Worm (Caenorhabditis elegans) whole organism, L3 larva: ENCODE measurements around the gene max-1.

Experiments
- R02D3.7 ChIP-seq: fragments of 150-350 bp; optimal IDR thresholded peaks from 2 replicates; lab custom pipeline; 2014; ENCODE audit warnings: missing biosample characterization, missing genetic modification characterization
- aly-2 ChIP-seq: fragments of 150-350 bp; optimal IDR thresholded peaks from 2 replicates; lab custom pipeline; 2014; ENCODE audit warnings: missing biosample characterization, missing genetic modification characterization
- ama-1 ChIP-seq: fragments of 150-350 bp; optimal IDR thresholded peaks from 2 replicates; lab custom pipeline; 2018
- ceh-28 ChIP-seq: fragments of 150-350 bp; optimal IDR thresholded peaks from 2 replicates; lab custom pipeline; 2014; ENCODE audit warnings: missing biosample characterization, missing genetic modification reagents, missing genetic modification characterization
- ceh-9 ChIP-seq: sonication (generic microtip); optimal IDR thresholded peaks from 2 replicates; lab custom pipeline; 2018; ENCODE audit warnings: missing biosample characterization, missing genetic modification characterization
- daf-12 ChIP-seq: fragments of 150-350 bp; optimal IDR thresholded peaks from 2 replicates; lab custom pipeline; 2014; ENCODE audit warnings: missing biosample characterization, missing genetic modification reagents, missing genetic modification characterization
- egl-27 ChIP-seq: sonication (generic microtip); optimal IDR thresholded peaks from 4 replicates; lab custom pipeline; 2017; ENCODE audit warnings: missing biosample characterization, missing genetic modification reagents, missing genetic modification characterization
- egl-5 ChIP-seq: fragments of 150-350 bp; optimal IDR thresholded peaks from 2 replicates; lab custom pipeline; 2017; ENCODE audit warnings: missing biosample characterization, missing genetic modification reagents, missing genetic modification characterization, inconsistent platforms
- elt-2 ChIP-seq: sonication (generic microtip); optimal IDR thresholded peaks from 2 replicates; lab custom pipeline; 2016; ENCODE audit warnings: missing genetic modification reagents, mild to moderate bottlenecking, missing genetic modification characterization, missing compliant biosample characterization
- elt-3 ChIP-seq, 3 experiments: fragments of 150-350 bp in 1 of 3; sonication (generic microtip) in 2 of 3; optimal IDR thresholded peaks; 2 replicates in 2 of 3; 4 replicates in 1 of 3; lab custom pipeline; 2014 to 2017; ENCODE audit warnings: missing biosample characterization in 3 of 3, missing genetic modification characterization in 3 of 3
- eor-1 ChIP-seq, 2 experiments: fragments of 150-350 bp; optimal IDR thresholded peaks; 2 replicates each; lab custom pipeline; 2014 to 2018; ENCODE audit warnings: missing biosample characterization in 2 of 2, missing genetic modification characterization in 2 of 2
- fkh-10 ChIP-seq: sonication (generic microtip); optimal IDR thresholded peaks from 2 replicates; lab custom pipeline; 2017; ENCODE audit warnings: missing biosample characterization, missing genetic modification reagents, missing genetic modification characterization
- fkh-2 ChIP-seq: fragments of 150-350 bp; optimal IDR thresholded peaks from 2 replicates; lab custom pipeline; 2014; ENCODE audit warnings: missing biosample characterization, missing genetic modification reagents, missing genetic modification characterization
- fos-1 ChIP-seq: fragments of 150-350 bp; optimal IDR thresholded peaks from 2 replicates; lab custom pipeline; 2014; ENCODE audit warnings: missing biosample characterization, missing genetic modification characterization
- hmg-11 ChIP-seq: sonication (generic microtip); optimal IDR thresholded peaks from 2 replicates; lab custom pipeline; 2016; ENCODE audit warnings: missing genetic modification characterization, missing compliant biosample characterization
- jun-1 ChIP-seq: fragments of 150-350 bp; optimal IDR thresholded peaks from 2 replicates; lab custom pipeline; 2014; ENCODE audit warnings: missing biosample characterization, missing genetic modification reagents, missing genetic modification characterization
- lin-15B ChIP-seq: fragments of 150-350 bp; optimal IDR thresholded peaks from 2 replicates; lab custom pipeline; 2014; ENCODE audit warnings: missing biosample characterization, missing genetic modification characterization
- lsy-12 ChIP-seq: sonication (generic microtip); optimal IDR thresholded peaks from 2 replicates; lab custom pipeline; 2016; ENCODE audit warnings: mild to moderate bottlenecking, missing genetic modification characterization, missing compliant biosample characterization
- mdl-1 ChIP-seq: fragments of 150-350 bp; optimal IDR thresholded peaks from 2 replicates; lab custom pipeline; 2014; ENCODE audit warnings: missing biosample characterization, missing genetic modification characterization
- nhr-11 ChIP-seq: fragments of 150-350 bp; optimal IDR thresholded peaks from 2 replicates; lab custom pipeline; 2014; ENCODE audit warnings: missing biosample characterization, missing genetic modification characterization
- nhr-12 ChIP-seq: fragments of 150-350 bp; optimal IDR thresholded peaks from 2 replicates; lab custom pipeline; 2014; ENCODE audit warnings: missing biosample characterization, missing genetic modification characterization
- nhr-25 ChIP-seq: sonication (generic microtip); optimal IDR thresholded peaks from 2 replicates; lab custom pipeline; 2017; ENCODE audit warnings: missing biosample characterization, missing genetic modification characterization
- nhr-43 ChIP-seq: sonication (generic microtip); optimal IDR thresholded peaks from 2 replicates; lab custom pipeline; 2016; ENCODE audit warnings: mild to moderate bottlenecking, missing genetic modification characterization, missing compliant biosample characterization; ENCODE audit not compliant: poor library complexity, severe bottlenecking
- nhr-67 ChIP-seq: fragments of 150-350 bp; optimal IDR thresholded peaks from 2 replicates; lab custom pipeline; 2014; ENCODE audit warnings: missing biosample characterization, missing genetic modification characterization
- nhr-76 ChIP-seq: fragments of 150-350 bp; sonication (generic microtip); optimal IDR thresholded peaks from 5 replicates; lab custom pipeline; 2014; ENCODE audit warnings: missing biosample characterization, missing genetic modification characterization
- nhr-77 ChIP-seq: fragments of 150-350 bp; optimal IDR thresholded peaks from 2 replicates; lab custom pipeline; 2014; ENCODE audit warnings: missing biosample characterization, missing genetic modification characterization
- pha-4 ChIP-seq: fragments of 150-350 bp; optimal IDR thresholded peaks from 2 replicates; lab custom pipeline; 2014; ENCODE audit warnings: missing biosample characterization, missing genetic modification reagents, missing genetic modification characterization
- pqm-1 ChIP-seq: fragments of 150-350 bp; optimal IDR thresholded peaks from 2 replicates; lab custom pipeline; 2017; ENCODE audit warnings: missing biosample characterization, missing genetic modification characterization, inconsistent platforms
- sea-2 ChIP-seq: fragments of 150-350 bp; sonication (generic microtip); optimal IDR thresholded peaks from 4 replicates; lab custom pipeline; 2014; ENCODE audit warnings: missing biosample characterization, missing genetic modification reagents, missing genetic modification characterization
- skn-1 ChIP-seq: fragments of 150-350 bp; optimal IDR thresholded peaks from 2 replicates; lab custom pipeline; 2014; ENCODE audit warnings: missing biosample characterization, missing genetic modification characterization
- snpc-4 ChIP-seq: fragments of 150-350 bp; optimal IDR thresholded peaks from 2 replicates; lab custom pipeline; 2014; ENCODE audit warnings: missing biosample characterization, missing genetic modification characterization
- tbx-2 ChIP-seq: sonication (generic microtip); optimal IDR thresholded peaks from 2 replicates; lab custom pipeline; 2016; ENCODE audit warnings: mild to moderate bottlenecking, missing genetic modification characterization, missing compliant biosample characterization
- zag-1 ChIP-seq: fragments of 150-350 bp; optimal IDR thresholded peaks from 2 replicates; lab custom pipeline; 2014; ENCODE audit warnings: missing biosample characterization, missing genetic modification characterization
- ztf-11 ChIP-seq: fragments of 150-350 bp; optimal IDR thresholded peaks from 2 replicates; lab custom pipeline; 2014; ENCODE audit warnings: missing biosample characterization, missing genetic modification characterization
- ztf-4 ChIP-seq: fragments of 150-350 bp; optimal IDR thresholded peaks from 2 replicates; lab custom pipeline; 2014; ENCODE audit warnings: missing biosample characterization, missing genetic modification characterization

max-1 gene

DNA sequence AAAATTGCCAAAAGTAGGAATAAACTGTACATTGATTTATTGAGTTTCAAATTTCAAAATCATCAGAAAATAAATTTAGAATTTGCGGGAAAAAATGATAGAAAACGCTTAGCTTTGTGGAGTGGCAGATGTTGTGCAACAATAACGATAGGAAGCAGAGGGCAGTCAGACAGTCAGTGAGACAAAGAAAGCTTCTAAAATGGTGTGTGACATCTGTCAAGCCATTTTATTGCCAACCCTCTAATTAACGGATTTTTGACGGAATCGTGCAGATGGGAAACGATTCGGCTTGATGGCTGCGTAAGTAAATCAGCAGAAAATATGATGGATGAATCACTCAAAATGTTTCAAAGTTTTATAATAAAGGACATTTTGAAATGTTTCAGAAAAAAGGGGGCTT, at the start of gene max-1:
Gene max-1, minus strand, starts transcription at position 124 of the 400 bp plus-strand sequence.
- no peak for TF ChIP-seq fkh-10 (GFP tag; lab: Kevin White, UChicago)
- no peak for TF ChIP-seq daf-12
- no peak for TF ChIP-seq skn-1
- no peak for TF ChIP-seq aly-2 (tag; lab: Kevin White, UChicago)
- TF ChIP-seq nhr-12 (tag; lab: Kevin White, UChicago), result no peak
- TF ChIP-seq R02D3.7 (tag; lab: Kevin White, UChicago), result no peak
- TF ChIP-seq tbx-2, result no peak
- TF ChIP-seq jun-1 (tag; lab: Kevin White, UChicago), result no peak
- no peak for TF ChIP-seq hmg-11 (tag; lab: Kevin White, UChicago)
- no peak for TF ChIP-seq ztf-4 (tag; lab: Kevin White, UChicago)
- no peak for TF ChIP-seq ztf-11 (tag; lab: Kevin White, UChicago)
- no peak for TF ChIP-seq eor-1 (tag; optimal IDR thresholded peaks at IDR 0.05; lab: Kevin White, UChicago)
- no peak for TF ChIP-seq zag-1 (tag; lab: Kevin White, UChicago)
- TF ChIP-seq fkh-2 (tag; lab: Kevin White, UChicago), result no peak
- no peak for TF ChIP-seq pha-4
- TF ChIP-seq ceh-28 (tag; lab: Kevin White, UChicago), result no peak
- no peak for TF ChIP-seq nhr-76 (tag; lab: Kevin White, UChicago)
- no peak for TF ChIP-seq elt-3 (tag; optimal IDR thresholded peaks at IDR 0.05; lab: Kevin White, UChicago)
- TF ChIP-seq snpc-4, result no peak
- no peak for TF ChIP-seq nhr-77 (tag; lab: Kevin White, UChicago)

DNA sequence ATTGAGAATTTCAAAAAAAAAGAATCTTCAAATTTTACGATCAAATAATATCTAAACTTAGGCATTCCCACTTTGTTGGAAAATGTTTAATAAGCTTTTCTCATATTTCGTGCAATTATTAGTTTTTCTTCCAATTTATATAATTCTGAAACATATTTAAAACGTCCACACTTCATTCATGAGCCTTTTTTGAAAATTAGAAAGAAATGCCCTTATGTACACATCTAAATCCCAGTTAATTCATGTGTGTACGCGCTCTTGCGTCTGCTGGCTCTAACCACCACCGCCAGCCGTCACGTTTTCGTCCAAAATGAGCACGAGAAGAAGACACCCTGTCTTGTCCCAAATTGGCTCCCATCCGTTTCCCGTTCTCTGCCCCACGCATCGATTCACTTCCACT, 46.6 kb upstream of the max-1 start:
- TF ChIP-seq hmg-11 (tag; lab: Kevin White, UChicago) (peak; percentile 4), fos-1 (tag; lab: Kevin White, UChicago) (no peak), egl-5 (tag; lab: Kevin White, UChicago) (no peak), lin-15B (tag; lab: Kevin White, UChicago) (no peak)

DNA sequence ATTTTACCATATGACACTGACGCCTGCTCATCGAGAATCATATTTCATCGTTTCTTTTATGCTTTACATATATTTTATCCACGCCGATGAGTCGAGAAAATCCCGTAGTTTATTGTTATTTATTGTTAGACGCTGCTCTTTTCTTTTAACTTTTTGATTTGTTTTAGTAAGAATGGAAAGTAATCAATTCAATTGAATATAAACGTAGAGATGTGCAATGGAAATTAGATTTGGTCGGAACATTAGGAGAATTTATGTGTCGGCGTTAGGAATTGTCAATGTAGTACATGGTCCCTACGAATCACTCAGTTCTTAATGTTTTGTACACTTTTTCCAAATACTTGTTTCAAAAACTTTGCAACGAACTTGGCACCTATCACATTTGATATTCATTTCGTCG, 45.2 kb upstream of the max-1 start:
- peak; percentile 40 for TF ChIP-seq fkh-10 (GFP tag; lab: Kevin White, UChicago)
- no peak for TF ChIP-seq egl-5 (tag; lab: Kevin White, UChicago)
- TF ChIP-seq jun-1 (tag; lab: Kevin White, UChicago), result no peak

DNA sequence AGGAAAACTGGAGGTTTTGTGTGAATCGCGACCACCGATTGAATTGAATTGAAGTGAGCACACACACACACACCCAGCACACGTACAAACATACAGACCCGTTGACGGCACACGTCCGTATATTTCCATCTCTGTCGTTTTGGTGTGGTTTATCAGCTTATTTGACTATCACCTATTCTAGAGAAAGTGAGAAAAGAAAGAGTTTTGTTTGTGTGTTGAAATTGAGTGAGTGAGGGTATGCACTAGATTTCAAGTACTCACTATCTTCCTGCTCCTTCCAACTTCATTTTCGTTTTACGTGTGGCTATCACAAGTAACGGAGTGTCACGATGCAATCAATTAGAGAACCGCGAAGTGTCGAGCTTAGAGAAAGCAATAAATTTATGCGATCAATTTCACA, 43.8 kb upstream of the max-1 start:
- TF ChIP-seq pqm-1 (tag; lab: Kevin White, UChicago) (peak; percentile 51), nhr-43 (tag; lab: Kevin White, UChicago) (no peak), pha-4 (peak; percentile 62), ceh-28 (tag; lab: Kevin White, UChicago) (no peak), ztf-11 (tag; lab: Kevin White, UChicago) (no peak), nhr-25 (tag; lab: Kevin White, UChicago) (no peak), nhr-11 (tag; lab: Kevin White, UChicago) (no peak), nhr-67 (tag; lab: Kevin White, UChicago) (no peak), daf-12 (no peak), fos-1 (tag; lab: Kevin White, UChicago) (no peak), snpc-4 (peak; percentile 14), egl-27 (tag; lab: Kevin White, UChicago) (no peak), ama-1 (lab: Kevin White, UChicago) (no peak), jun-1 (tag; lab: Kevin White, UChicago) (no peak), mdl-1 (no peak), sea-2 (GFP tag; lab: Kevin White, UChicago) (no peak), fkh-2 (tag; lab: Kevin White, UChicago) (no peak), ceh-9 (tag; lab: Kevin White, UChicago) (no peak), elt-2 (tag; lab: Kevin White, UChicago) (peak; percentile 80)

DNA sequence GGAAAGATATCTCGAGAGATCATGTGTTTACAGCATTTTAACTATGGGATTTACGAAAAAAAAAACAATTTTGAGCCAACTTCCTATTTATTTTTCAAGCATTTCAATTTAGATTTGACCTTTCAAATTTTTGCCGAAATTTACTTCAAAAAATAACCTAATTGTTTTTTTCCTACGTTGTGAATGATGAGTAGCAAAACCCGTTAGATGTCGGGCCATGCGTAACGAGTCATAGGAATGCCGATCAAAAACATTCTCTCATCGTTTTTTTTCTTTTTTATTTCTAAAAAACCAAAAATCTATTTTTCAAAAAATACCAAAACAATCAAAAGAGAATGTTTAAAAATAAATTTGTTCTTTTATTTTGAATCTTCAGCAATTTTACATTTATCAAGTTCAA, 42.9 kb upstream of the max-1 start:
- TF ChIP-seq lsy-12, result no peak
- TF ChIP-seq snpc-4, result peak; percentile 81
- no peak for TF ChIP-seq fkh-2 (tag; lab: Kevin White, UChicago)
